Worm (Caenorhabditis elegans): Measurements from ENCODE around the gene abu-13.
"Not testable (repeated sequence)": the region's sequence is repeated elsewhere in the genome, so short reads cannot be mapped to it uniquely, and the experiment has no call there.

The abu-13 gene

DNA sequence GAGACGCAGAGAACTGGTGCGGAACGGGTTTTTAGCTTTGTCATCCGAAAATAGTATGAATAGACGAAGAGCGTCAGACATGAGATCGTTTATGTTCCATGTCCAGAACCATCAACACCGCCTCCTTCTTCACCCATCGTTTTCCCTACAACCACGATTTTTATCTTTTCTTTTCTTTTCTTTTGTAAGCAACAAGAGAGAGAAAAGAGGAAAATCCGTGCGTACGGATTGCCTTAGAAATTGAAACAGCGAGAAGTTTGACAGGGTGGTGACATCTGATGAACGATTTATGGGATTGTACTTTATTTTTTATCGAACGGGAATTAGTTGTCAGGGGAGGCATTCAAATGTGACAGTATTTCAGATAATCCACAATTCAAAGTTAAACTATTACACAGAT, at the start of gene abu-13:
abu-13 (minus strand) TSS at position 152 of the 400 bp plus-strand sequence.
- TF ChIP-seq dao-5 (tag; optimal IDR thresholded peaks at IDR 0.05) (no peak), W03F9.2 (tag; optimal IDR thresholded peaks at IDR 0.05) (no peak), him-1 (tag; optimal IDR thresholded peaks at IDR 0.05) (no peak)

DNA sequence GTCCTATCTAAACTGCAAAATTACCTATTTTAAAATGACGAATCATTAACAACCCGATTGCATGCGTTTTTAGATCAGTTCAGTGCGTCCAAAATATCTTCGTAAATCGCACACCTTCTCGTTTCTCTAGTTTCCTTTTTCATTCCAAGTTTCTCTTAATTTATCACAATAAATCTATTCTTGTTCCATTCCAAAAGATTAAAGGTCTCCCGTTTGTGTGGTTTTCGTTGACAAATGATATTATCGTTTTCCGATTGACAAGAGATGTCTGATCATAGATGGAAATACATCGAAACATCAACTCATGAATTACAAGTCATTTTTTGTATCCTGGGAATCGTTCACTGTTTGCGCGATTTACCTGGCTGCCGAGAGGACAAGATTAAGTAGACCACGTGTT, 47.5 kb upstream of the abu-13 start:
- TF ChIP-seq W03F9.2 (tag; optimal IDR thresholded peaks at IDR 0.05) (no peak), him-1 (tag; optimal IDR thresholded peaks at IDR 0.05) (no peak), dao-5 (tag; optimal IDR thresholded peaks at IDR 0.05) (no peak)

DNA sequence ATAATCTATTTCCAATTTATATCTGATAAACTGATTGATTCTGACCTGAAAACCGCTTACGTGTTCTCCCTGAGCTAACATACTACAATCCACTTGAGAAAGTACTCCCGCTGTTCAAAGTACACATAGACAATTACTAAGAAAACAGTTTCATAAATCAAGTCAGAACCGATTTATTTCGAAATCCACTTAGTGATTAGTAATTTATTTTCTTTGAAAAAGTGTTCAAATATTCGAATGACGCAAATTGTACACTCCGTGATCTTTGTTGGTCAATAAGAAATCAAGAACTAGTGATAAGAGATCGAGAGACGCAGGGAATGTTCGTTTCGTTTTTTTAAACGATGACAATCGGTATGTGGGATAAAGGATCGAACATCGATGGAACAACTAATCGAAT, 46.8 kb upstream of the abu-13 start:
- TF ChIP-seq him-1 (tag; optimal IDR thresholded peaks at IDR 0.05) (no peak), dao-5 (tag; optimal IDR thresholded peaks at IDR 0.05) (no peak), W03F9.2 (tag; optimal IDR thresholded peaks at IDR 0.05) (no peak)

DNA sequence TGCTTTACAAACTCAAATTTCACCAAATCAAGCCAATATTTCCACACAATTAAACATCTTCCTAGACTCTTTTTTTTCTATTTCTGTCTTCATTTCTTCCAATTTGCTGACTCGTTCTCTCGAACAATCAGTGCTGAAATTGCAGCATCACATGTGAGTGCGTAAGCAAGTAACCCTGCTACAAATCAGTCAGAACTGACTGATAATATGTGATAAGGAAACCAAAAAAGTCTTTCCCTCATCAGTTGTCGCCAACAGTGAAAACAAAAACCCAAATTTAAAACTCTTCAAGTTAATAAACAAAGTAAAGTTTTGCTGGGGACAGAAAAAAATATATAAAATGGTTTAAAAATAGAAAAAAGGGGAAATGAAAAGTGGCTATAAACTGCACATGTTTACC, 45.8 kb upstream of the abu-13 start:
- no peak for TF ChIP-seq W03F9.2 (tag; optimal IDR thresholded peaks at IDR 0.05)
- TF ChIP-seq him-1 (tag; optimal IDR thresholded peaks at IDR 0.05), result no peak
- TF ChIP-seq dao-5 (tag; optimal IDR thresholded peaks at IDR 0.05), result no peak

DNA sequence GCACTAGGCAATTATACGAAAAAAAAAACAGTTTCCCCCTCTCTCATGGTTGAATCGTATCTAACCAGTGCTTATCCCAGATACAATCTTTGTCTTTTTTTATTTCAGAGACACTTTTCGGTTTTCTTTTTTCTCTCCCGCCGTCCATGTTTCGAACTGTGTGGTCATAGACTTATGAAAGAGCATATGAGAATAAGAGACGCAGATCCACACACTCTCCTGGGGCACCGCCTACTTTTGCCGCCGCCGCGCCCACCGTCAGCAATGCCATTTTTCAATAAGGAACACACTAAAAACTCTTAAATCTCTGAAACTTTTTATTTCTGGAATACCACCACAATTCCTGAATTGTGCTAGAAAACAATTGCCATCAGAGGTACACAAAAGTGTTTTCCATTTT, 44.2 kb upstream of the abu-13 start, which contains the start of gene prk-1:
prk-1 (plus strand) TSS at position 269 of the 400 bp plus-strand sequence.
- TF ChIP-seq dao-5 (tag; optimal IDR thresholded peaks at IDR 0.05) (no peak), him-1 (tag; optimal IDR thresholded peaks at IDR 0.05) (no peak)

DNA sequence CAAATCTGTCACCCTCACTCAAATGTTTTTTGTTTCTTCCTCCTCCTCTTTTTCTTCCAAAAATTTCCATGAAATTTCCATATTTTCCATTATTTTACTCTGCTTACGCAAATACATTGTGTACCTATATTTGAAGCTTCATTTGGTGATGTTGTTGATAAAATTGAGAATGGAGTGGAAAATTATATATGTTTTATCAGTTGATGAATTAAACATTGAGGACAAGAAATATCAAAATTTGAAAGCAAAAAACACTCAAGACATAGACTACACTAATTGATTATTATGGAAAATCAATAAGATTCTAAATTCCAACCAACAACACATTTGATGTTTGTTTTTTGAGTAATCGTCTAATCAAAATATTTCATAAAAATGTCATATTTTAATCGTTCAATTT, 43.5 kb upstream of the abu-13 start:
- TF ChIP-seq W03F9.2 (tag; optimal IDR thresholded peaks at IDR 0.05) (peak; percentile 10), dao-5 (tag; optimal IDR thresholded peaks at IDR 0.05) (no peak), him-1 (tag; optimal IDR thresholded peaks at IDR 0.05) (no peak)

DNA sequence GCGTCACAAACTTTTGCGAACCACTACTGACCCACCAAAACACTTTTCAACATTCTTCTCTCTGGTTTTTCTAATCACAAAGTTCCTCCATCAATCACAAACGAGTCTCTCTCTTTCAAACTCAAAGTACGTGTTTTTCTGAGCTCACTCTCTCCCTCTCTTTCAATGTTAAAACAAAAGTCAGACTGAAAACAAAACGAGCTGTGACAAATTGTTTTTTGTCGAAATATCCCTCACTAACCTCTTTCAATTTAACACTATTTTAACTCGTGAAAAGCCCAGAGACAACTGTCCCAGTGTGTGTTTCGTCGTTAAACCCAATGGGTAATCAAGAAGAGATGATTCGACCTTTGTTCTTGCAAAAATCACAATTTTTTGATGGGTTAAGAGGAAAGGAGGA, 42.4 kb upstream of the abu-13 start:
- TF ChIP-seq dao-5 (tag; optimal IDR thresholded peaks at IDR 0.05), result no peak
- TF ChIP-seq W03F9.2 (tag; optimal IDR thresholded peaks at IDR 0.05), result no peak
- TF ChIP-seq him-1 (tag; optimal IDR thresholded peaks at IDR 0.05), result no peak

DNA sequence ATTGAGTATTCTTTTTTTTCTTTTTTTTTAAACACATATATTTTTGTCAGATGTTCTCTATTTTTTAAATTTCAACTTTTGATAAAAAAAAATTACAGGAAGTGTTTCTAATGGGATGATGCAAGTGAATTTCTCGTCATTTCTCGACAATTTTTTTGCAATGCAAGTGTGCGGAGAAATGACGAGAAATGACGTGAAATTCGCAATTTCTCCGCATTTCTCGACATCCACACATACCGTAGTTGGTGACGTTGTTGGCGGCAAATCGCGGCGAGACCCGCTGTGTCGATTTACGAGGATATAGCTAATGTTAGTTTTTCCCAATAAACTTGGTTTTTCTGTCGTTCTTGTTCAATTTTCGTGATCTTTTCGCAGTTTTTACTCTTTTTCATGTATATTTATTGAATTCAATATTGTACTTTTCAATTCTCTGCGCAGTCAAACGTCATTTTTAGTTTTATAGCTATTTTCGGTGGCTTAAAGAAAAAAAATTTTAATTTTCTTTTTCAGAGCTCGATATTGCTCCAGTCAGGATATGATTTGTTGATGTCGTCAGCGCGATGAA, 36.4 kb upstream of the abu-13 start, which contains the start of gene F31E3.6:
F31E3.6 (plus strand) TSS at position 93 of the 565 bp plus-strand sequence.
- not testable (repeated sequence) for TF ChIP-seq W03F9.2, him-1, dao-5 (tag; optimal IDR thresholded peaks at IDR 0.05)

DNA sequence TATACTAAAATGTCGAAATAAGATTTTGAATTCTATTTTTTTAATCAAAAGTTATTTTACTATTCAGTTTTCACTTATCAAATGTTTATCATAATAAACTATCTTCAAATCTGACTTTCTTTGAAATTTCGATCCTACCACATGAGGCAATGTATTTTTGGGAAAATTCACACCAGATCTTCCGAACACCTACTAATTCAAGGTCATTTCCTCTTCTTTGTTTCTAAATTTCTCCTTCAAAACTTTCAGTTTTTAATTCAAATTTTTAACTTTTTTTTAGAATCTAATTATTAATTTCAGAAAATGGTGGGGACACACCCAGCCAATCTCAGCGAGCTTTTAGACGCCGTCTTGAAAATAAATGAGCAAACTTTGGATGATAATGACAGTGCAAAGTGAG, 33.9 kb upstream of the abu-13 start, which contains the start of gene ceh-20:
ceh-20 (plus strand) TSS at position 301 of the 400 bp plus-strand sequence.
- TF ChIP-seq him-1 (tag; optimal IDR thresholded peaks at IDR 0.05), result no peak
- no peak for TF ChIP-seq dao-5 (tag; optimal IDR thresholded peaks at IDR 0.05)
- no peak for TF ChIP-seq W03F9.2 (tag; optimal IDR thresholded peaks at IDR 0.05)

DNA sequence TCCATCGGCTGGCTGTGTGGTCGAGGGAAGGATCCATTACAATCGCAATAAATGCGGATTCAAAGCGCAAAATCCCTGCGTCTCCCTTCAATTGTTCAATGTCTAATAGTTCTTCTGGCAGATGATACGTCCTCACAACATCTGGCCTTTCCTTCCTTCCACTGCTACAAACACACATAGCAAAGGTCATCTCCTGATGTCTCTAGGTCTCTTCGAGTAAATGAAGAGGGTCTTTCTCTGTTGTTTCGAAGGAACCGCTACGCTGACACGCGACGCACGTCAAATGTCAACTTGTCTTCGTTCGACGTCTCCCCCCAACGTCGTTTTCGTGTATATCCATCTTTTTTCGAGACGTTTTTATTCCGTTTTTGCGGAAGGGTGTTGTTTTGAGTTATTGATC, 33.2 kb upstream of the abu-13 start:
- TF ChIP-seq W03F9.2 (tag; optimal IDR thresholded peaks at IDR 0.05) (no peak), him-1 (tag; optimal IDR thresholded peaks at IDR 0.05) (no peak), dao-5 (tag; optimal IDR thresholded peaks at IDR 0.05) (no peak)

DNA sequence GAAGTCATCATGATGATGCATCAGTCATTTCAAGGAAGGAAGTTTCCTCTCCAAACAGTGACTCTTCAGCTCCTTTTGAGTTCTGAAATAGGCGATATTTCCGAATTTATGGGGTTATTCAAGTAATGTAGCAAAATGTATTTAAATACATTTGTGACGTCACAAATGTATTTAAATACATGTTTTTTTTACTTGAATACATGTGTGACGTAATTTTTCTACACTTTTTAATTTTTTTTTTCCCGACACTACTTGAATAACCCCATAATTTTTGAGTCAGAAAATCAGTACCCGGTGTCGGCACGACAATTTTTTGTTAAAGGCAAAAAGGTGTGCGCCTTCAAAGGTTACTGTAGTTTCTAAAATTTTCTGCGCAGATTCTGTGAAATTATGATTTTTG, 29.3 kb upstream of the abu-13 start:
- TF ChIP-seq him-1 (tag; optimal IDR thresholded peaks at IDR 0.05) (no peak), W03F9.2 (tag; optimal IDR thresholded peaks at IDR 0.05) (no peak), dao-5 (tag; optimal IDR thresholded peaks at IDR 0.05) (no peak)

DNA sequence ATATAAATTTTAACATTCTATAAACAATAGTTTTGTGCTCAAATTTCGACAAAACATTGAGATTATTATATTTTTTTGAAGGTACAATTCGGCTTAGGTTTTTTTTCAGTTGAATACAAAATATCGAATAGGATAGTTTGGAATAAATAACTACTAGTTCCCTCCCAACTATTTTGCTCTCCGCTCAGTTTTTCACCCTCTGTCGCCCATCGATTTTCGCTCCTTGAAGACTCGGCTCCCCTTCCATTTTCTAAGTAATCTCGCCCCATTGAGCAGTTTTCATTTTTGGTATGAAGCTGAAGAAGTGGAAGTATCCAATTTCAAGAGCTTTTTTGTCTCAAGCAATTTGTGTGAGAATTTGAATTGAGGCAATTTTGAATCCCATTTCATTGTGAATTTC, 28.0 kb upstream of the abu-13 start, which contains the start of gene F31E3.2:
F31E3.2 (plus strand) TSS at position 301 of the 400 bp plus-strand sequence.
- no peak for TF ChIP-seq dao-5 (tag; optimal IDR thresholded peaks at IDR 0.05)
- no peak for TF ChIP-seq him-1 (tag; optimal IDR thresholded peaks at IDR 0.05)
- TF ChIP-seq W03F9.2 (tag; optimal IDR thresholded peaks at IDR 0.05), result no peak

DNA sequence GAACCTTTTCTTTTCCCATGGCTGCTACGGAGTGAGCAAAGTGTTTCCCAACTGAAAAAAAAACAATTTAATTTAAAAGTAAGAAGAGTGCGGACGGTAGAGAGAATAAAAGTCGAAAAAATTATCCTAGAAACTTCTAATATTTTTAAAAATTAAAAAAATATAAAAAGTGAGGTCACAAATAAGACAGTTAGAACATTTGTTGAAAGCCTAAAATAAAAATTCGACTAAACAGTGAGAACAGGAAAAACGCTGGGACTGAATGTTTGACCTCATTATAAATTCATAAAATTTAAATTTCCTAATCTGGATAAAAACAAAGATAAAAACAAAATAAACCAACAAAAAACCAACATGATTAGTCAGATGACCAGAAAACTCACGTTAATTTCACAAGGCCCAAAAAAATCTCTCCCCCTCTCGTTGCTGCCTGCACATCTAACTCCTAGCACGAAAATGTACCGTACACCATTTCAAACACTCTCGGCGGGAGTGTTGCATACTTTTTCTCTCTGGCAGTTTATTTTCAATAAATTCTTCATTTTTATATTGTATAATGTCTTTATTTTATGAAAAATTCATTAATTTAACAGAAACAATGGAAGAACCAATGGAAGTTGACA, 26.1 kb upstream of the abu-13 start, which contains the start of the genes eef-1A.1 and rfc-4:
eef-1A.1 (minus strand) TSS at position 51 of the 623 bp plus-strand sequence.
rfc-4 (plus strand) TSS at position 592 of the 623 bp plus-strand sequence.
- TF ChIP-seq W03F9.2 (tag; optimal IDR thresholded peaks at IDR 0.05), result peak; percentile 97
- peak; percentile 80 for TF ChIP-seq him-1 (tag; optimal IDR thresholded peaks at IDR 0.05)
- no peak for TF ChIP-seq dao-5 (tag; optimal IDR thresholded peaks at IDR 0.05)

DNA sequence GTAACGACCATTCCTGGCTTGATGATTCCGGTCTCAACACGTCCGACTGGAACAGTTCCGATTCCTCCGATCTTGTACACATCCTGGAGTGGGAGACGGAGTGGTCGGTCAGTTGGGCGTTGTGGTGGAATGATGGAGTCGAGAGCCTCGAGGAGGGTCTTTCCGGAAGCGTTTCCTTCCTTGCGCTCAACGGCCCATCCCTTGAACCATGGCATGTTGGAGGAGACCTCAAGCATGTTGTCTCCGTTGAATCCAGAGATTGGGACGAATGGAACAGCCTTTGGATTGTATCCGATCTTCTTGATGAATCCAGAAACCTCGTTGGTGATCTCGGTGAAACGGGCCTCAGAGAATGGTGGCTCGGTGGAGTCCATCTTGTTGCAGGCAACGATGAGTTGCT, 25.0 kb upstream of the abu-13 start:
- TF ChIP-seq dao-5 (tag; optimal IDR thresholded peaks at IDR 0.05) (no peak), him-1 (tag; optimal IDR thresholded peaks at IDR 0.05) (no peak), W03F9.2 (tag; optimal IDR thresholded peaks at IDR 0.05) (no peak)
